Worm (Caenorhabditis elegans): ENCODE data around the gene nrf-6.

DNA sequence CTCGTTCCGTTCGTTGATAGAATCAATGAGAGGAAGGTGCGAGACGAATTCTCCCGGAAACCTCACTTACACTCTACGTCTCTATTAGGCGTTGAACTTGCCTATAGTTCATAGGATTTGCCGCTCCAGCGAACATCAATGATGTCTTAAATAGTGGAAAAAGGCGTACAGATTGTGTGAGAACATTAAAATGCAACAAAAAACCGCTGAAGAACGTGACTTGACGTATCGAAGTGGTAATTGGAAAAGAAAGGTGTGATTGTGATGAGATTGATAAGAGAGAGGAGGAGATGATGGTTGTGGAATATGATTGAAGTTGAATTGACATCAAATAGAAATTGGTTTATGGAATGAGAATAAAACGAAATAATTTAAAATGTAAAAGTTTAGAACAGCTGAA is 1.5 kb upstream of the nrf-6 start:
- TF ChIP-seq ztf-29 (GFP tag; IDR thresholded peaks at IDR 0.05) (no peak), flt-1 (GFP tag; IDR thresholded peaks at IDR 0.05) (no peak)
